Fruit fly (Drosophila melanogaster): ENCODE data around the gene Josd.

Gene Josd

DNA sequence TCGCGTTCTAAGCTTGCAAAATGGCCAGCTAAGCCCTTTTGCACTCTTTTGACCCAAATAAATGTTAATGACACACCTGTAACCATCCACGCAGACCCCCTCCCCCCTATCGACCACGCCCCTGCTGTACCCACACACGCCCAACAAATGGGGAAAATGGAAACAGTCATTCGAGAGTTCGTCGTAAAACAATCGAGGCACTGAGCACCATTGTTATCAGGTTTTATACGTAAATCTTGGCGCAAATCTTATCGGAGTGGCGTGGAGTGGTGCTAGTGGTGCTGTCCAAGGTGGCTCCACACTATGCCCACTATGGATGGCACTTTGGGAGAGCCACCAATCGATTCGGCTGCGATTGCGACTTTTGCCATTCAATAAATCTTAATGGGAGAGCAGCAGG, 3.5 kb downstream of the Josd start (continued):
- TF ChIP-seq tin (GFP tag; optimal IDR thresholded peaks at IDR 0.05) (no peak), ftz-f1 (GFP tag; optimal IDR thresholded peaks at IDR 0.05) (peak; percentile 45), CG8290 (GFP tag; optimal IDR thresholded peaks at IDR 0.05) (no peak), CG8290 (tag; optimal IDR thresholded peaks at IDR 0.05) (peak in 1 of 2 experiments; percentile 46), CG6175 (GFP tag; IDR thresholded peaks at IDR 0.05) (0 out of 3 replicates have a peak, but pooled peaks have one; percentile 22), CG3281 (GFP tag; optimal IDR thresholded peaks at IDR 0.05) (no peak), Dref (GFP tag; IDR thresholded peaks at IDR 0.05) (0 out of 2 replicates have a peak, but pooled peaks have one; percentile 7), CG10959 (GFP tag; IDR thresholded peaks at IDR 0.05) (no peak), cwo (GFP tag; optimal IDR thresholded peaks at IDR 0.05) (peak; percentile 54), exex (tag; optimal IDR thresholded peaks at IDR 0.05) (peak; percentile 70), Bgb (GFP tag; IDR thresholded peaks at IDR 0.05; ENCODE audit: partially characterized antibody) (no peak), CG13296 (GFP tag; optimal IDR thresholded peaks at IDR 0.05) (no peak), Med (GFP tag) (peak; percentile 30), CG12769 (tag; optimal IDR thresholded peaks at IDR 0.05) (peak; percentile 72), grn (GFP tag; optimal IDR thresholded peaks at IDR 0.05) (peak; percentile 87), dan (GFP tag; IDR thresholded peaks at IDR 0.05) (no peak), mirr (GFP tag; optimal IDR thresholded peaks at IDR 0.05) (peak; percentile 81), CG1647 (GFP tag; optimal IDR thresholded peaks at IDR 0.05) (no peak), schlank (tag; optimal IDR thresholded peaks at IDR 0.05) (peak; percentile 46), CG13424 (tag; optimal IDR thresholded peaks at IDR 0.05) (no peak), fd102C (GFP tag; optimal IDR thresholded peaks at IDR 0.05) (no peak), tio (GFP tag; optimal IDR thresholded peaks at IDR 0.05) (no peak), GATAe (GFP tag; conservative IDR thresholded peaks at IDR 0.05) (peak; percentile 52; the same call in 1 of the 2 replicates), CG12104 (GFP tag; optimal IDR thresholded peaks at IDR 0.05) (no peak)

DNA sequence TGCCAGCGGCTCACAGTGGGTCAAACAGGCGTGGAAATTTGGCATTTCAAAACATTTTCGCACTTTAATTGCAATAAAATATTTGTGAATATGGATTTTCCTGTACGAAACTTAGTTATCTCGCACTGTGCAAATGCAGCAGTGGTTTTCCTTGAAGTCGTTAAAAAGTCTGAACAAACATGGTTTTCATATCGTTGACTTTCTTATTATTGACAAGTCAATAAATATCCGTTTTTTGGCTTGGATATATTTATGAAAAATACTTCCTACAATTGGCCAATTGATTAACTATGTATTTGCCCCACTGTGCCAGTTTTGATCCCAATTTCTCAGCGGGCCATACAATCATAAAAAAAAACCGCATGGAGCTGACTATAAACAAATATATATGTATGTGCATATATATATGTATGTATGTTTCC, 4.5 kb downstream of the Josd start:
- TF ChIP-seq CG12071 (GFP tag; optimal IDR thresholded peaks at IDR 0.05) (peak; percentile 93), CG3995 (GFP tag; optimal IDR thresholded peaks at IDR 0.05) (peak; percentile 54), Optix (GFP tag; IDR thresholded peaks at IDR 0.05) (peak; percentile 96), Mad (GFP tag; optimal IDR thresholded peaks at IDR 0.05) (peak; percentile 95), CG12155 (GFP tag; optimal IDR thresholded peaks at IDR 0.05) (peak; percentile 90), CG7372 (GFP tag; IDR thresholded peaks at IDR 0.05) (peak; percentile 93), CG1233 (GFP tag; optimal IDR thresholded peaks at IDR 0.05) (peak; percentile 91), CG17328 (GFP tag; IDR thresholded peaks at IDR 0.05) (peak; percentile 94), ash1 (GFP tag; optimal IDR thresholded peaks at IDR 0.05) (no peak), Ets65A (GFP tag) (peak; percentile 99), Dip2 (GFP tag; IDR thresholded peaks at IDR 0.05) (peak; percentile 65), CG8290 (GFP tag; optimal IDR thresholded peaks at IDR 0.05) (peak; percentile 88), CG8290 (tag; optimal IDR thresholded peaks at IDR 0.05) (peak; percentile 49 to 84), ttk (GFP tag; IDR thresholded peaks at IDR 0.05) (peak; percentile 96), schlank (tag; optimal IDR thresholded peaks at IDR 0.05) (peak; percentile 92), ftz-f1 (GFP tag; optimal IDR thresholded peaks at IDR 0.05) (no peak), CG2889 (GFP tag; IDR thresholded peaks at IDR 0.05) (peak; percentile 82), MESR4 (GFP tag; optimal IDR thresholded peaks at IDR 0.05) (peak; percentile 26), dmrt11E (tag; optimal IDR thresholded peaks at IDR 0.05) (peak; percentile 90), HLHmδ (GFP tag; optimal IDR thresholded peaks at IDR 0.05) (no peak), HLH54F (GFP tag; optimal IDR thresholded peaks at IDR 0.05) (peak; percentile 95), gsb-n (tag; optimal IDR thresholded peaks at IDR 0.05) (peak; percentile 96), CG7839 (tag; optimal IDR thresholded peaks at IDR 0.05) (peak; percentile 97), Ets97D (GFP tag; optimal IDR thresholded peaks at IDR 0.05) (peak; percentile 84), CG5180 (GFP tag; optimal IDR thresholded peaks at IDR 0.05) (peak; percentile 89), Sox100B (GFP tag; optimal IDR thresholded peaks at IDR 0.05) (peak; percentile 99), Bdp1 (GFP tag; optimal IDR thresholded peaks at IDR 0.05) (peak; percentile 88), CG8281 (tag; optimal IDR thresholded peaks at IDR 0.05) (peak; percentile 82), Neu2 (GFP tag; optimal IDR thresholded peaks at IDR 0.05; ENCODE audit: borderline replicate concordance) (peak; percentile 81), zfh2 (GFP tag; optimal IDR thresholded peaks at IDR 0.05) (peak; percentile 89), CG17612 (GFP tag; IDR thresholded peaks at IDR 0.05) (peak; percentile 87)
